Worm (Caenorhabditis elegans): ENCODE results near the gene Y37E11AM.3.

Gene Y37E11AM.3

ce11 chrIV:3740830-3741477 lies 22.0 kb upstream of the Y37E11AM.3 start, which contains the start of gene nape-1 (continued):
- TF ChIP-seq nhr-111 (GFP tag; optimal IDR thresholded peaks at IDR 0.05) (no peak), tra-1 (GFP tag; IDR thresholded peaks at IDR 0.05) (no peak), ZK546.5 (tag; optimal IDR thresholded peaks at IDR 0.05) (no peak), ZK337.2 (GFP tag; IDR thresholded peaks at IDR 0.05) (no peak), ceh-82 (tag; optimal IDR thresholded peaks at IDR 0.05) (no peak), mxl-3 (GFP tag; optimal IDR thresholded peaks at IDR 0.05) (peak; percentile 55), F10B5.3 (tag; optimal IDR thresholded peaks at IDR 0.05) (no peak), hlh-30 (tag; optimal IDR thresholded peaks at IDR 0.05; ENCODE audit: insufficient read depth) (peak; percentile 63), php-3 (GFP tag; IDR thresholded peaks at IDR 0.05) (no peak), mes-2 (tag; optimal IDR thresholded peaks at IDR 0.05; ENCODE audit: poor library complexity, severe bottlenecking) (peak; percentile 57), Y5F2A.4 (GFP tag; optimal IDR thresholded peaks at IDR 0.05) (no peak), ceh-28 (tag; optimal IDR thresholded peaks at IDR 0.05) (no peak), nhr-48 (tag; optimal IDR thresholded peaks at IDR 0.05) (no peak), ctbp-1 (GFP tag; IDR thresholded peaks at IDR 0.05) (no peak), snpc-4 (tag; optimal IDR thresholded peaks at IDR 0.05) (no peak), mep-1 (tag; optimal IDR thresholded peaks at IDR 0.05) (peak; percentile 53), madf-5 (GFP tag; IDR thresholded peaks at IDR 0.05) (no peak), unc-39 (tag; optimal IDR thresholded peaks at IDR 0.05) (no peak), F49E8.2 (tag; optimal IDR thresholded peaks at IDR 0.05; ENCODE audit: borderline replicate concordance) (no peak), nhr-76 (tag; optimal IDR thresholded peaks at IDR 0.05) (no peak), nhr-42 (GFP tag; IDR thresholded peaks at IDR 0.05) (no peak), daf-8 (GFP tag; IDR thresholded peaks at IDR 0.05) (no peak), rbr-2 (tag; optimal IDR thresholded peaks at IDR 0.05) (peak; percentile 12)

- TF ChIP-seq set-16 (GFP tag; IDR thresholded peaks at IDR 0.05) (no peak), ceh-28 (tag; optimal IDR thresholded peaks at IDR 0.05) (no peak), unc-130 (GFP tag; optimal IDR thresholded peaks at IDR 0.05) (no peak), mdl-1 (tag; optimal IDR thresholded peaks at IDR 0.05) (no peak), nhr-10 (tag; optimal IDR thresholded peaks at IDR 0.05) (no peak), nhr-28 (tag; optimal IDR thresholded peaks at IDR 0.05) (peak; percentile 71), F44E2.7 (GFP tag; IDR thresholded peaks at IDR 0.05) (no peak), dve-1 (tag; optimal IDR thresholded peaks at IDR 0.05; ENCODE audit: insufficient read depth) (peak; percentile 34), nhr-6 (tag; optimal IDR thresholded peaks at IDR 0.05) (no peak), lin-38 (GFP tag; IDR thresholded peaks at IDR 0.05) (peak; percentile 76), ZK546.5 (tag; optimal IDR thresholded peaks at IDR 0.05) (no peak), pha-4 (GFP tag; IDR thresholded peaks at IDR 0.05) (no peak), pha-4 (tag; optimal IDR thresholded peaks at IDR 0.05) (no peak), nhr-48 (tag; optimal IDR thresholded peaks at IDR 0.05) (no peak), unc-39 (tag; optimal IDR thresholded peaks at IDR 0.05) (no peak), snpc-4 (tag; optimal IDR thresholded peaks at IDR 0.05) (no peak), madf-9 (GFP tag; conservative IDR thresholded peaks at IDR 0.05) (no peak), tag-97 (GFP tag; IDR thresholded peaks at IDR 0.05) (no peak), hlh-11 (tag; optimal IDR thresholded peaks at IDR 0.05) (peak; percentile 7), snpc-1.2 (GFP tag; IDR thresholded peaks at IDR 0.05) (no peak), lsy-2 (tag; optimal IDR thresholded peaks at IDR 0.05) (peak in 1 of 2 experiments; percentile 24), attf-4 (tag; optimal IDR thresholded peaks at IDR 0.05) (no peak), jun-1 (tag; optimal IDR thresholded peaks at IDR 0.05) (no peak), daf-12 (tag; optimal IDR thresholded peaks at IDR 0.05) (no peak), nhr-102 (tag; optimal IDR thresholded peaks at IDR 0.05) (peak; percentile 37), daf-19 (GFP tag; conservative IDR thresholded peaks at IDR 0.05) (no peak), vab-7 (GFP tag; IDR thresholded peaks at IDR 0.05) (no peak), hlh-30 (tag; optimal IDR thresholded peaks at IDR 0.05; ENCODE audit: insufficient read depth) (no peak), aly-2 (tag; optimal IDR thresholded peaks at IDR 0.05) (no peak), ama-1 (optimal IDR thresholded peaks at IDR 0.05) (no peak), ceh-20 (GFP tag; IDR thresholded peaks at IDR 0.05) (no peak), ztf-11 (tag; optimal IDR thresholded peaks at IDR 0.05) (no peak), mep-1 (tag; optimal IDR thresholded peaks at IDR 0.05) (no peak)
These were observed 19.9 kb upstream of the Y37E11AM.3 start, which contains the start of gene nape-2 for ce11 chrIV:3738655-3739403. Gene nape-2, minus strand, starts transcription at chrIV:3738925.

Measured in whole organism, L4 larva.